Worm (Caenorhabditis elegans): ENCODE data around the gene Y57A10C.8.

DNA sequence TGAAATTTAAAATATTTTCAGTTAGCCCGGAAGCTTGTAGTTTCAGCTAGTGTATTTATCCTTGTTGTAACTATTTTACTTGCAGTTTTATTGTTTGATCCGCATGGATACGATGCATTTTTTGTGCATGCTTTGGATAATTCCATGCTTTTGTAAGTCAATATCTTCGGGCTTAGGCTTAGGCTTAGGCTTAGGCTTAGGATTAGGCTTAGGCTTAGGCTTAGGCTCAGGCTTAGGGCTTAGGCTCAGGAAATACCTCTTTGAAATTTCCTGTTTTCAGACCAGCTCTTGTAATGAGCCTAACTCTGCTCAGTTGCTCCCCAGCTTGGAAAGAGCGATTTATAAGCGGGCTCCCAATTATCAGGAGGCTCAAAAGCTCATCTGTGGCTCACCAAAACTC, 37.4 kb upstream of the Y57A10C.8 start, which contains the start of gene srg-16:
- TF ChIP-seq nhr-84 (tag; optimal IDR thresholded peaks at IDR 0.05) (no peak), dsc-1 (tag; optimal IDR thresholded peaks at IDR 0.05) (no peak), ceh-82 (tag; optimal IDR thresholded peaks at IDR 0.05) (no peak), nhr-237 (tag; optimal IDR thresholded peaks at IDR 0.05) (no peak), sptf-1 (tag; optimal IDR thresholded peaks at IDR 0.05) (no peak)

All from whole organism, L1 larva.